Fruit fly (Drosophila melanogaster) whole organism, embryonic: ENCODE measurements around the gene Naa20A.

Experiments used
- Adf1 ChIP-seq: fragments of 200-800 bp; sonication (Bioruptor generic); IDR thresholded peaks from 2 replicates; pipeline ENCODE4 v1.3.6; 2022; ENCODE audit warnings: missing biosample characterization, missing genetic modification characterization
- BEAF-32 ChIP-seq: fragments of 200-800 bp; sonication (Bioruptor generic); optimal IDR thresholded peaks from 3 replicates; lab custom pipeline; 2017; ENCODE audit warnings: missing biosample characterization, missing genetic modification characterization, mild to moderate bottlenecking, moderate library complexity, missing genetic modification reagents
- Bgb ChIP-seq: fragments of 200-800 bp; sonication (Bioruptor generic); IDR thresholded peaks from 2 replicates; pipeline ENCODE4 v1.3.6; 2022; ENCODE audit warnings: missing biosample characterization, missing genetic modification characterization; ENCODE audit not compliant: partially characterized antibody
- Bteb2 ChIP-seq: fragments of 200-800 bp; sonication (Bioruptor generic); optimal IDR thresholded peaks from 2 replicates; lab custom pipeline; 2016; ENCODE audit warnings: missing biosample characterization, missing genetic modification characterization
- CG10147 ChIP-seq: fragments of 200-800 bp; sonication (Bioruptor generic); optimal IDR thresholded peaks from 2 replicates; lab custom pipeline; 2019; ENCODE audit warnings: missing biosample characterization, mild to moderate bottlenecking, missing genetic modification characterization, moderate library complexity
- CG10209 ChIP-seq: fragments of 200-800 bp; sonication (Bioruptor generic); optimal IDR thresholded peaks from 3 replicates; lab custom pipeline; 2017; ENCODE audit warnings: missing biosample characterization, mild to moderate bottlenecking, missing genetic modification characterization, missing genetic modification reagents
- CG10366 ChIP-seq: fragments of 200-800 bp; sonication (Bioruptor generic); IDR thresholded peaks from 2 replicates; pipeline ENCODE4 v1.3.6; 2022; ENCODE audit warnings: missing biosample characterization, missing genetic modification characterization
- CG11085 ChIP-seq: fragments of 200-800 bp; sonication (Bioruptor generic); IDR thresholded peaks from 2 replicates; pipeline ENCODE4 v1.3.6; 2022; ENCODE audit warnings: missing biosample characterization, missing genetic modification characterization
- CG11504 ChIP-seq: fragments of 200-800 bp; sonication (Bioruptor generic); optimal IDR thresholded peaks from 3 replicates; lab custom pipeline; 2019; ENCODE audit warnings: missing biosample characterization, mild to moderate bottlenecking, missing genetic modification characterization, moderate library complexity
- CG12659 ChIP-seq: fragments of 200-800 bp; sonication (Bioruptor generic); optimal IDR thresholded peaks from 3 replicates; lab custom pipeline; 2017; ENCODE audit warnings: mild to moderate bottlenecking, missing biosample characterization, missing genetic modification reagents, missing genetic modification characterization
- CG13296 ChIP-seq: fragments of 200-800 bp; sonication (Bioruptor generic); optimal IDR thresholded peaks from 3 replicates; lab custom pipeline; 2018; ENCODE audit warnings: missing biosample characterization, mild to moderate bottlenecking, missing genetic modification characterization
- CG14050 ChIP-seq: fragments of 200-800 bp; sonication (Bioruptor generic); IDR thresholded peaks from 3 replicates; pipeline ENCODE4 v1.3.6; 2022; ENCODE audit warnings: missing biosample characterization, missing genetic modification characterization
- CG14710 ChIP-seq: fragments of 200-800 bp; sonication (Bioruptor generic); optimal IDR thresholded peaks from 3 replicates; lab custom pipeline; 2019; ENCODE audit warnings: missing biosample characterization, mild to moderate bottlenecking, missing genetic modification characterization, moderate library complexity
- CG17568 ChIP-seq: fragments of 200-800 bp; sonication (Bioruptor generic); optimal IDR thresholded peaks from 2 replicates; lab custom pipeline; 2018; ENCODE audit warnings: missing biosample characterization, mild to moderate bottlenecking, missing genetic modification characterization, moderate library complexity
- CG1792 ChIP-seq: fragments of 200-800 bp; sonication (Bioruptor generic); optimal IDR thresholded peaks from 2 replicates; lab custom pipeline; 2016; ENCODE audit warnings: missing biosample characterization, missing genetic modification characterization
- CG30431 ChIP-seq: fragments of 200-800 bp; sonication (Bioruptor generic); optimal IDR thresholded peaks from 2 replicates; lab custom pipeline; 2017; ENCODE audit warnings: missing biosample characterization, missing genetic modification characterization
- CG4424 ChIP-seq: fragments of 200-800 bp; sonication (Bioruptor generic); optimal IDR thresholded peaks from 3 replicates; lab custom pipeline; 2016; ENCODE audit warnings: missing biosample characterization, missing genetic modification characterization
- CG6254 ChIP-seq: fragments of 200-800 bp; sonication (Bioruptor generic); optimal IDR thresholded peaks from 3 replicates; lab custom pipeline; 2017; ENCODE audit warnings: mild to moderate bottlenecking, missing biosample characterization, missing genetic modification reagents, missing genetic modification characterization
- CG6854 ChIP-seq: fragments of 200-800 bp; sonication (Bioruptor generic); optimal IDR thresholded peaks from 3 replicates; lab custom pipeline; 2017; ENCODE audit warnings: missing biosample characterization, mild to moderate bottlenecking, missing genetic modification characterization
- Dfd ChIP-seq, 2 experiments: fragments of >200 bp; optimal IDR thresholded peaks; 2 replicates each; lab custom pipeline; 2017; ENCODE audit warnings: missing biosample characterization in 2 of 2, missing genetic modification characterization in 2 of 2
- Dp ChIP-seq: fragments of 200-800 bp; sonication (Bioruptor generic); optimal IDR thresholded peaks from 2 replicates; lab custom pipeline; 2018; ENCODE audit warnings: missing biosample characterization, mild to moderate bottlenecking, missing genetic modification characterization, moderate library complexity
- E2f1 ChIP-seq: fragments of 200-800 bp; sonication (Bioruptor generic); IDR thresholded peaks from 2 replicates; pipeline ENCODE4 v1.3.6; 2022; ENCODE audit warnings: missing biosample characterization, missing genetic modification characterization
- HLHmδ ChIP-seq: fragments of 200-800 bp; sonication (Bioruptor generic); optimal IDR thresholded peaks from 2 replicates; lab custom pipeline; 2018; ENCODE audit warnings: missing biosample characterization, mild to moderate bottlenecking, missing genetic modification characterization, moderate library complexity
- Hand ChIP-seq: fragments of 200-800 bp; sonication (Bioruptor generic); optimal IDR thresholded peaks from 2 replicates; lab custom pipeline; 2017; ENCODE audit warnings: mild to moderate bottlenecking, missing biosample characterization, missing genetic modification reagents, missing genetic modification characterization
- Med ChIP-seq: fragments of 200-800 bp; sonication (Bioruptor generic); peaks from one replicate; lab custom pipeline; 2016; ENCODE audit warnings: missing biosample characterization, missing genetic modification characterization, mild to moderate bottlenecking, inconsistent platforms, moderate library complexity
- Meics ChIP-seq: fragments of 200-800 bp; sonication (Bioruptor generic); optimal IDR thresholded peaks from 2 replicates; lab custom pipeline; 2017; ENCODE audit warnings: missing biosample characterization, mild to moderate bottlenecking, missing genetic modification characterization
- Myb ChIP-seq: fragments of 200-800 bp; sonication (Bioruptor generic); optimal IDR thresholded peaks from 2 replicates; lab custom pipeline; 2016; ENCODE audit warnings: missing biosample characterization, missing genetic modification characterization
- Nf-YA ChIP-seq: fragments of 200-800 bp; sonication (Bioruptor generic); IDR thresholded peaks from 2 replicates; pipeline ENCODE4 v1.3.6; 2022; ENCODE audit warnings: missing biosample characterization, missing genetic modification characterization
- Oaz ChIP-seq: fragments of 200-800 bp; sonication (Bioruptor generic); IDR thresholded peaks from 2 replicates; pipeline ENCODE4 v1.3.6; 2022; ENCODE audit warnings: missing biosample characterization, missing genetic modification characterization
- Ravus ChIP-seq: fragments of 200-800 bp; sonication (Bioruptor generic); IDR thresholded peaks from 2 replicates; pipeline ENCODE4 v1.3.6; 2022; ENCODE audit warnings: missing biosample characterization, missing genetic modification characterization
- Tbp ChIP-seq: fragments of >200 bp; optimal IDR thresholded peaks from 2 replicates; lab custom pipeline; 2018; ENCODE audit warnings: missing biosample characterization, missing genetic modification characterization
- Usf ChIP-seq: fragments of 200-800 bp; sonication (Bioruptor generic); optimal IDR thresholded peaks from 2 replicates; lab custom pipeline; 2017; ENCODE audit warnings: missing genotype, missing biosample characterization, missing genetic modification characterization
- abd-A ChIP-seq: fragments of 200-800 bp; sonication (Bioruptor generic); optimal IDR thresholded peaks from 3 replicates; lab custom pipeline; 2019; ENCODE audit warnings: missing biosample characterization, mild to moderate bottlenecking, missing genetic modification characterization, moderate library complexity
- aop ChIP-seq: fragments of 200-800 bp; sonication (Bioruptor generic); IDR thresholded peaks from 2 replicates; pipeline ENCODE4 v1.3.6; 2022; ENCODE audit warnings: missing biosample characterization, missing genetic modification characterization
- bcd ChIP-seq: fragments of 200-800 bp; sonication (Bioruptor generic); optimal IDR thresholded peaks from 2 replicates; lab custom pipeline; 2017; ENCODE audit warnings: missing biosample characterization, mild to moderate bottlenecking, missing genetic modification characterization
- chm ChIP-seq: fragments of 200-800 bp; sonication (Bioruptor generic); IDR thresholded peaks from 2 replicates; pipeline ENCODE4 v1.3.6; 2022; ENCODE audit warnings: missing biosample characterization, missing genetic modification characterization
- crp ChIP-seq, 2 experiments: fragments of 200-800 bp; sonication (Bioruptor generic); optimal IDR thresholded peaks; 2 replicates in 1 of 2; 3 replicates in 1 of 2; lab custom pipeline; 2017; ENCODE audit warnings: missing biosample characterization in 2 of 2, missing genetic modification characterization in 2 of 2, mild to moderate bottlenecking in 1 of 2, moderate library complexity in 1 of 2
- danr ChIP-seq: fragments of 200-800 bp; sonication (Bioruptor generic); IDR thresholded peaks from 2 replicates; pipeline ENCODE4 v1.3.6; 2022; ENCODE audit warnings: missing biosample characterization, missing genetic modification characterization
- en ChIP-seq: fragments of 200-800 bp; sonication (Bioruptor generic); optimal IDR thresholded peaks from 2 replicates; lab custom pipeline; 2016; ENCODE audit warnings: missing biosample characterization, missing genetic modification characterization
- eyg ChIP-seq: fragments of 200-800 bp; sonication (Bioruptor generic); optimal IDR thresholded peaks from 3 replicates; lab custom pipeline; 2016; ENCODE audit warnings: missing biosample characterization, missing genetic modification characterization
- hkb ChIP-seq, 2 experiments: fragments of 200-800 bp in 1 of 2; fragments of >200 bp in 1 of 2; sonication (Bioruptor generic) in 1 of 2; IDR thresholded peaks in 1 of 2; optimal IDR thresholded peaks in 1 of 2; 2 replicates each; pipeline versions ENCODE4 v1.3.6 to Lab custom; 2017 to 2022; ENCODE audit warnings: missing biosample characterization in 1 of 2, missing genetic modification characterization in 1 of 2
- jumu ChIP-seq: fragments of 200-800 bp; sonication (Bioruptor generic); optimal IDR thresholded peaks from 3 replicates; lab custom pipeline; 2016; ENCODE audit warnings: missing biosample characterization, missing genetic modification characterization
- kay ChIP-seq: fragments of 200-800 bp; sonication (Bioruptor generic); optimal IDR thresholded peaks from 2 replicates; lab custom pipeline; 2016; ENCODE audit warnings: missing biosample characterization, missing genetic modification characterization
- ken ChIP-seq: fragments of 200-800 bp; sonication (Bioruptor generic); IDR thresholded peaks from 3 replicates; pipeline ENCODE4 v1.3.6; 2022; ENCODE audit warnings: missing biosample characterization, missing genetic modification characterization
- mam ChIP-seq: fragments of 200-800 bp; sonication (Bioruptor generic); optimal IDR thresholded peaks from 3 replicates; lab custom pipeline; 2016; ENCODE audit warnings: missing biosample characterization, missing genetic modification characterization
- pita ChIP-seq: fragments of 200-800 bp; sonication (Bioruptor generic); optimal IDR thresholded peaks from 2 replicates; lab custom pipeline; 2017; ENCODE audit warnings: missing biosample characterization, mild to moderate bottlenecking, missing genetic modification characterization
- repo ChIP-seq: fragments of 200-800 bp; sonication (Bioruptor generic); optimal IDR thresholded peaks from 2 replicates; lab custom pipeline; 2016; ENCODE audit warnings: missing biosample characterization, missing genetic modification characterization
- sens ChIP-seq: fragments of 200-800 bp; sonication (Bioruptor generic); peaks from one replicate; lab custom pipeline; 2016; ENCODE audit warnings: missing biosample characterization, missing genetic modification characterization
- sqz ChIP-seq: fragments of 200-800 bp; sonication (Bioruptor generic); optimal IDR thresholded peaks from 3 replicates; lab custom pipeline; 2018; ENCODE audit warnings: missing biosample characterization, mild to moderate bottlenecking, missing genetic modification characterization
- toy ChIP-seq: fragments of 200-800 bp; sonication (Bioruptor generic); IDR thresholded peaks from 2 replicates; pipeline ENCODE4 v1.3.6; 2022; ENCODE audit warnings: missing biosample characterization, missing genetic modification characterization
- zen ChIP-seq: fragments of 200-800 bp; sonication (Bioruptor generic); optimal IDR thresholded peaks from 3 replicates; lab custom pipeline; 2018; ENCODE audit warnings: missing biosample characterization, mild to moderate bottlenecking, missing genetic modification characterization, moderate library complexity

Gene Naa20A

DNA sequence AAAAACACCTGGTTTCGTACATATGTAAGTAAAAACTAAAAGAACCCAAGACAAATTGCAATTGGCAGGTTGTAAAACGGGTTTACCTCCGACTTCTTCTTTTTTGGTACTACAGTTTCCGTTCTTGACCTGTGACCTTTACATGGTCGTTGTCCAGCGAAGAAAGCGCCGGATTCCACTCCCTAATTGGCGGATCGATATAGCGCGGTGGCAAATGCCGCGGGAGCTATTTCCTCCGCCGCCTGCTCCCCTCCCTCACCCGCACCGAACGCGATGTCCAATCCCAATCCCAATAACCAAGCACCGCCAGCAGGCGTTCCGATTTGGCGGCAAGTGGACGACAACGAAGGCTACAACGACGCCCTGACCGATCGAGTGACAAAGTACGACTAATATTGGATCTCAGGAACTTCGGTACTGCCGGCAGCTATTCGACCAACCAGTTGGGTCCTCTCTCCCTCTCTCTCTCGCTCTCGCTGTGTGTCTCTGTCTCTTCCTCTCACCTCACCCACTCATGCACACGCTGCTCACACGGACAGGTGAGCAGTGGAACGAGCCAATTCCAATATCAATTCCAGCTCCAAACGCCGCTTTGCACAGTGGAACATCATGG, 39.8 kb upstream of the Naa20A start (continued):
- TF ChIP-seq Ravus (no peak), mam (GFP tag; lab: Kevin White, UChicago) (no peak), Myb (GFP tag; lab: Kevin White, UChicago) (no peak), CG10209 (GFP tag; lab: Kevin White, UChicago) (no peak), CG10147 (GFP tag; lab: Kevin White, UChicago) (no peak), zen (no peak), CG11504 (no peak), CG10366 (GFP tag; lab: Robert Waterston, UW) (0 out of 2 replicates have a peak, but pooled peaks have one; percentile 11), danr (GFP tag; lab: Robert Waterston, UW) (no peak), CG14050 (GFP tag; lab: Robert Waterston, UW) (no peak), Adf1 (GFP tag; lab: Robert Waterston, UW) (no peak; the same call in 1 of the 2 replicates), BEAF-32 (GFP tag; lab: Kevin White, UChicago) (no peak), E2f1 (GFP tag; lab: Robert Waterston, UW) (no peak), Dfd (GFP tag; optimal IDR thresholded peaks at IDR 0.05; lab: Kevin White, UChicago) (no peak), CG11085 (GFP tag; lab: Robert Waterston, UW) (no peak), sqz (GFP tag; lab: Kevin White, UChicago) (no peak), bcd (GFP tag; lab: Kevin White, UChicago) (no peak), crp (GFP tag; optimal IDR thresholded peaks at IDR 0.05; lab: Kevin White, UChicago) (no peak), repo (GFP tag; lab: Kevin White, UChicago) (no peak), Med (GFP tag; lab: Kevin White, UChicago) (peak; percentile 43), CG6254 (GFP tag; lab: Kevin White, UChicago) (no peak), abd-A (tag; lab: Kevin White, UChicago) (no peak), ken (GFP tag; lab: Robert Waterston, UW) (no peak), jumu (peak; percentile 6), en (GFP tag; lab: Kevin White, UChicago) (no peak), CG17568 (GFP tag; lab: Kevin White, UChicago) (no peak), eyg (GFP tag; lab: Kevin White, UChicago) (no peak), CG30431 (no peak), hkb (optimal IDR thresholded peaks at IDR 0.05; lab: Kevin White, UChicago) (no peak), hkb (GFP tag; IDR thresholded peaks at IDR 0.05; lab: Robert Waterston, UW) (no peak), Hand (GFP tag; lab: Kevin White, UChicago) (no peak), HLHmδ (GFP tag; lab: Kevin White, UChicago) (peak; percentile 85), CG13296 (GFP tag; lab: Kevin White, UChicago) (no peak), CG4424 (GFP tag; lab: Kevin White, UChicago) (no peak), Nf-YA (GFP tag; lab: Robert Waterston, UW) (no peak), Bgb (GFP tag; lab: Robert Waterston, UW) (peak; percentile 32; the same call in 1 of the 2 replicates), CG14710 (tag; lab: Kevin White, UChicago) (no peak), Meics (GFP tag; lab: Kevin White, UChicago) (no peak), CG1792 (GFP tag; lab: Kevin White, UChicago) (no peak), Usf (no peak), toy (GFP tag; lab: Robert Waterston, UW) (no peak), CG12659 (GFP tag; lab: Kevin White, UChicago) (no peak), aop (no peak), Dp (GFP tag; lab: Kevin White, UChicago) (no peak), sens (no peak), Oaz (GFP tag; lab: Robert Waterston, UW) (no peak), kay (GFP tag; lab: Kevin White, UChicago) (no peak), pita (GFP tag; lab: Kevin White, UChicago) (no peak), CG6854 (GFP tag; lab: Kevin White, UChicago) (no peak), Bteb2 (no peak), chm (peak; percentile 82; the same call in 1 of the 2 replicates), Tbp (no peak)
